Worm (Caenorhabditis elegans) whole organism, midembryonic: Measurements from ENCODE around the gene islo-1.

ENCODE experiments used
- tab-1 ChIP-seq: fragments of 200-800 bp; sonication (Bioruptor generic); IDR thresholded peaks from 2 replicates; pipeline ENCODE4 v1.3.6; 2022; ENCODE audit warnings: missing genetic modification characterization, missing compliant biosample characterization
- ztf-29 ChIP-seq: fragments of 200-800 bp; sonication (Bioruptor generic); IDR thresholded peaks from 2 replicates; pipeline ENCODE4 v1.3.6; 2022; ENCODE audit warnings: missing genetic modification reagents, missing genetic modification characterization, missing compliant biosample characterization

ce11 chrIV:8113161-8113560 lies 23.0 kb upstream of the islo-1 start, which contains the start of gene Y42H9AR.1:
- TF ChIP-seq tab-1 (no peak), ztf-29 (no peak)
